Worm (Caenorhabditis elegans) whole organism, L4 larva: ENCODE data around the gene C17B7.10.

ENCODE experiments used
- D1046.2 ChIP-seq: fragments of 200-800 bp; sonication (Bioruptor generic); IDR thresholded peaks from 2 replicates; pipeline ENCODE4 v1.3.6; 2022; ENCODE audit warnings: missing genetic modification characterization, missing compliant biosample characterization
- F10B5.3 ChIP-seq: sonication (generic microtip); optimal IDR thresholded peaks from 2 replicates; lab custom pipeline; 2016; ENCODE audit warnings: mild to moderate bottlenecking, missing genetic modification characterization, missing compliant biosample characterization
- F49E8.2 ChIP-seq: sonication (generic microtip); optimal IDR thresholded peaks from 2 replicates; lab custom pipeline; 2016; ENCODE audit warnings: missing compliant biosample characterization, mild to moderate bottlenecking, missing genetic modification characterization, borderline replicate concordance
- aha-1 ChIP-seq: fragments of 150-350 bp; peaks from one replicate; lab custom pipeline; 2014; ENCODE audit warnings: missing biosample characterization, missing genetic modification characterization
- ceh-62 ChIP-seq: sonication (generic microtip); optimal IDR thresholded peaks from 2 replicates; lab custom pipeline; 2017; ENCODE audit warnings: missing biosample characterization, missing genetic modification characterization
- ctbp-1 ChIP-seq: fragments of 200-800 bp; sonication (Bioruptor generic); IDR thresholded peaks from 2 replicates; pipeline ENCODE4 v1.3.6; 2022; ENCODE audit warnings: missing genetic modification reagents, missing genetic modification characterization, missing compliant biosample characterization
- daf-19 ChIP-seq: fragments of 200-800 bp; sonication (Bioruptor generic); conservative IDR thresholded peaks from 2 replicates; pipeline ENCODE4 v1.3.6; 2022; ENCODE audit warnings: missing genetic modification characterization, missing compliant biosample characterization
- dpl-1 ChIP-seq: fragments of 150-350 bp; optimal IDR thresholded peaks from 2 replicates; lab custom pipeline; 2014; ENCODE audit warnings: missing biosample characterization, missing genetic modification reagents, missing genetic modification characterization
- egl-43 ChIP-seq: fragments of 200-800 bp; sonication (Bioruptor generic); IDR thresholded peaks from 2 replicates; pipeline ENCODE4 v1.3.6; 2022; ENCODE audit warnings: missing genetic modification reagents, missing genetic modification characterization, missing compliant biosample characterization
- fos-1 ChIP-seq: fragments of 150-350 bp; optimal IDR thresholded peaks from 2 replicates; lab custom pipeline; 2014; ENCODE audit warnings: missing biosample characterization, missing genetic modification characterization
- hif-1 ChIP-seq, 2 experiments: sonication (generic microtip); optimal IDR thresholded peaks; 2 replicates each; lab custom pipeline; 2016 to 2017; ENCODE audit warnings: missing compliant biosample characterization in 2 of 2, missing genetic modification characterization in 2 of 2, missing genetic modification reagents in 2 of 2, missing genotype in 2 of 2, mild to moderate bottlenecking in 1 of 2
- hlh-11 ChIP-seq: fragments of 200-800 bp; sonication (Bioruptor generic); optimal IDR thresholded peaks from 2 replicates; lab custom pipeline; 2018; ENCODE audit warnings: mild to moderate bottlenecking, missing genetic modification characterization, missing compliant biosample characterization
- lin-1 ChIP-seq: fragments of 200-800 bp; sonication (Bioruptor generic); IDR thresholded peaks from 2 replicates; pipeline ENCODE4 v1.3.6; 2022; ENCODE audit warnings: missing genetic modification reagents, missing genetic modification characterization, missing compliant biosample characterization
- madf-5 ChIP-seq, 2 experiments: fragments of 200-800 bp; sonication (Bioruptor generic); IDR thresholded peaks; 2 replicates each; pipeline ENCODE4 v1.3.6; 2022; ENCODE audit warnings: missing compliant biosample characterization in 2 of 2, missing genetic modification characterization in 2 of 2
- mdl-1 ChIP-seq, 2 experiments: fragments of 150-350 bp in 1 of 2; sonication (generic microtip) in 1 of 2; optimal IDR thresholded peaks; 2 replicates each; lab custom pipeline; 2014 to 2017; ENCODE audit warnings: missing biosample characterization in 2 of 2, missing genetic modification characterization in 2 of 2
- nhr-10 ChIP-seq: fragments of 150-350 bp; optimal IDR thresholded peaks from 2 replicates; lab custom pipeline; 2014; ENCODE audit warnings: missing biosample characterization, missing genetic modification characterization
- nhr-111 ChIP-seq: fragments of 200-800 bp; sonication (Bioruptor generic); optimal IDR thresholded peaks from 2 replicates; lab custom pipeline; 2018; ENCODE audit warnings: mild to moderate bottlenecking, missing genetic modification characterization, missing compliant biosample characterization
- nhr-41 ChIP-seq: fragments of 200-800 bp; sonication (Bioruptor generic); IDR thresholded peaks from 2 replicates; pipeline ENCODE4 v1.3.6; 2022; ENCODE audit warnings: missing genetic modification reagents, missing genetic modification characterization, missing compliant biosample characterization
- nhr-6 ChIP-seq: fragments of 150-350 bp; optimal IDR thresholded peaks from 2 replicates; lab custom pipeline; 2014; ENCODE audit warnings: missing biosample characterization, missing genetic modification characterization
- saeg-2 ChIP-seq: fragments of 200-800 bp; sonication (Bioruptor generic); IDR thresholded peaks from 2 replicates; pipeline ENCODE4 v1.3.6; 2022; ENCODE audit warnings: missing genetic modification reagents, missing genetic modification characterization, missing compliant biosample characterization
- set-16 ChIP-seq: fragments of 200-800 bp; sonication (Bioruptor generic); IDR thresholded peaks from 2 replicates; pipeline ENCODE4 v1.3.6; 2022; ENCODE audit warnings: missing genetic modification reagents, missing genetic modification characterization, missing compliant biosample characterization
- snpc-1.2 ChIP-seq: fragments of 200-800 bp; sonication (Bioruptor generic); IDR thresholded peaks from 2 replicates; pipeline ENCODE4 v1.3.6; 2022; ENCODE audit warnings: missing genetic modification reagents, missing genetic modification characterization, missing compliant biosample characterization
- snpc-4 ChIP-seq: fragments of 150-350 bp; optimal IDR thresholded peaks from 2 replicates; lab custom pipeline; 2014; ENCODE audit warnings: missing biosample characterization, missing genetic modification characterization
- tag-97 ChIP-seq: fragments of 200-800 bp; sonication (Bioruptor generic); IDR thresholded peaks from 2 replicates; pipeline ENCODE4 v1.3.6; 2022; ENCODE audit warnings: missing genetic modification characterization, missing compliant biosample characterization
- unc-130 ChIP-seq: sonication (generic microtip); optimal IDR thresholded peaks from 2 replicates; lab custom pipeline; 2016; ENCODE audit warnings: missing genetic modification reagents, missing genetic modification characterization, missing compliant biosample characterization
- unc-62 ChIP-seq, 3 experiments: fragments of 150-350 bp in 1 of 3; sonication (generic microtip); optimal IDR thresholded peaks in 2 of 3; peaks in 1 of 3; 1 replicate in 1 of 3; 2 replicates in 2 of 3; lab custom pipeline; 2014 to 2017; ENCODE audit warnings: missing biosample characterization in 3 of 3, missing genetic modification characterization in 3 of 3, missing genetic modification reagents in 3 of 3, missing genotype in 1 of 3
- zfp-2 ChIP-seq: sonication (generic microtip); optimal IDR thresholded peaks from 2 replicates; lab custom pipeline; 2016; ENCODE audit warnings: mild to moderate bottlenecking, missing genetic modification characterization, missing compliant biosample characterization
- ztf-11 ChIP-seq: fragments of 150-350 bp; optimal IDR thresholded peaks from 2 replicates; lab custom pipeline; 2014; ENCODE audit warnings: missing biosample characterization, missing genetic modification characterization

Gene C17B7.10

ce11 chrV:3301898-3302297 lies 39.9 kb downstream of the C17B7.10 start, which contains the start of gene srbc-1:
Gene srbc-1, minus strand, starts transcription at chrV:3301998.
- no peak for TF ChIP-seq set-16
- peak; percentile 2 for TF ChIP-seq aha-1 (tag; lab: Kevin White, UChicago)

ce11 chrV:3299437-3299836 lies 42.4 kb downstream of the C17B7.10 start:
- TF ChIP-seq madf-5 (GFP tag; IDR thresholded peaks at IDR 0.05; lab: Robert Waterston, UW) = peak in 1 of 2 experiments; percentile 70; a peak in 1 of 4 replicates
- no peak for TF ChIP-seq nhr-6 (tag; lab: Kevin White, UChicago)
- no peak for TF ChIP-seq fos-1 (tag; lab: Kevin White, UChicago)
- TF ChIP-seq nhr-10 = no peak
- TF ChIP-seq ztf-11 (tag; lab: Kevin White, UChicago) = no peak
- no peak for TF ChIP-seq F49E8.2 (tag; lab: Kevin White, UChicago)
- TF ChIP-seq D1046.2 (GFP tag; lab: Robert Waterston, UW) = no peak
- no peak for TF ChIP-seq egl-43 (GFP tag; lab: Robert Waterston, UW)

- TF ChIP-seq ztf-11 (tag; lab: Kevin White, UChicago) (no peak), lin-1 (GFP tag; lab: Robert Waterston, UW) (no peak), snpc-4 (tag; lab: Kevin White, UChicago) (no peak), daf-19 (GFP tag; lab: Robert Waterston, UW) (no peak), zfp-2 (tag; lab: Kevin White, UChicago) (no peak), tag-97 (GFP tag; lab: Robert Waterston, UW) (no peak), nhr-111 (no peak), unc-130 (GFP tag; lab: Kevin White, UChicago) (no peak), dpl-1 (no peak), nhr-41 (GFP tag; lab: Robert Waterston, UW) (no peak), hlh-11 (no peak), hif-1 (tag; optimal IDR thresholded peaks at IDR 0.05; lab: Kevin White, UChicago) (no peak), ceh-62 (tag; lab: Kevin White, UChicago) (no peak), ctbp-1 (no peak), F10B5.3 (tag; lab: Kevin White, UChicago) (no peak), nhr-10 (no peak), saeg-2 (GFP tag; lab: Robert Waterston, UW) (no peak), snpc-1.2 (GFP tag; lab: Robert Waterston, UW) (no peak), mdl-1 (tag; optimal IDR thresholded peaks at IDR 0.05; lab: Kevin White, UChicago) (no peak)
Observed at ce11 chrV:3297764-3298163, 44.0 kb downstream of the C17B7.10 start, which contains the start of gene srx-122. Gene srx-122, minus strand, starts transcription at chrV:3297864.

ce11 chrV:3295368-3295767 lies 46.4 kb downstream of the C17B7.10 start:
- TF ChIP-seq fos-1 (tag; lab: Kevin White, UChicago) = no peak
- TF ChIP-seq unc-62 (GFP tag; optimal IDR thresholded peaks at IDR 0.05 in 1 of 2; lab: Kevin White, UChicago) = peak in 1 of 2 experiments; percentile 94
- no peak for TF ChIP-seq unc-62 (tag; optimal IDR thresholded peaks at IDR 0.05; lab: Kevin White, UChicago)
- TF ChIP-seq, all 104 proteins: peak for 1
